Fruit fly (Drosophila melanogaster) ovary, adult (tissue): ENCODE data around the gene crm.

Experiments used
- CG17801 ChIP-seq: fragments of 200-800 bp; optimal IDR thresholded peaks from 2 replicates; lab custom pipeline; 2019; ENCODE audit warnings: missing biosample characterization, mild to moderate bottlenecking, missing genetic modification characterization, moderate library complexity; ENCODE audit not compliant: partially characterized antibody

The crm gene

dm6 chrX:2708156-2708734 is 30.3 kb downstream of the crm start, which contains the start of gene CG2681:
Gene CG2681 (plus strand): TSS chrX:2708684.
- no peak for TF ChIP-seq CG17801 (GFP tag; lab: Kevin White, UChicago)

- no peak for TF ChIP-seq CG17801 (GFP tag; lab: Kevin White, UChicago)
Observed at dm6 chrX:2707377-2708090, 31.0 kb downstream of the crm start, which contains the start of gene CG2680. Gene CG2680 (minus strand): TSS chrX:2707427.

- no peak for TF ChIP-seq CG17801 (GFP tag; lab: Kevin White, UChicago)
Observed at dm6 chrX:2704134-2704773, 34.3 kb downstream of the crm start, which contains the start of gene eIF2Bbeta. Gene eIF2Bbeta (plus strand): TSS chrX:2704571.

dm6 chrX:2703693-2704092 is 34.9 kb downstream of the crm start, which contains the start of gene Ugalt:
Gene Ugalt (minus strand): TSS chrX:2703852.
- peak; percentile 100 for TF ChIP-seq CG17801 (GFP tag; lab: Kevin White, UChicago)

- TF ChIP-seq CG17801 (GFP tag; lab: Kevin White, UChicago): no peak
Observed at dm6 chrX:2698064-2698894, 40.3 kb downstream of the crm start, which contains the start of the genes Spg7 and Lint-O. Gene Spg7 (minus strand): TSS chrX:2698211. Gene Lint-O (plus strand): TSS chrX:2698701.

dm6 chrX:2693786-2694185 is 44.8 kb downstream of the crm start, which contains the start of gene dyw:
Gene dyw (minus strand): TSS chrX:2693886.
- TF ChIP-seq CG17801 (GFP tag; lab: Kevin White, UChicago): no peak

- TF ChIP-seq CG17801 (GFP tag; lab: Kevin White, UChicago): no peak
Observed at dm6 chrX:2690376-2690775, 48.2 kb downstream of the crm start.

dm6 chrX:2686930-2687329 is 51.6 kb downstream of the crm start:
- no peak for TF ChIP-seq CG17801 (GFP tag; lab: Kevin White, UChicago)

dm6 chrX:2685580-2685979 is 53.0 kb downstream of the crm start, which contains the start of gene per:
Gene per (plus strand): TSS chrX:2685580.
- TF ChIP-seq CG17801 (GFP tag; lab: Kevin White, UChicago): no peak

- TF ChIP-seq CG17801 (GFP tag; lab: Kevin White, UChicago): no peak
Observed at dm6 chrX:2685022-2685421, 53.6 kb downstream of the crm start.

dm6 chrX:2684442-2684841 is 54.1 kb downstream of the crm start:
- TF ChIP-seq CG17801 (GFP tag; lab: Kevin White, UChicago): no peak
